Fruit fly (Drosophila melanogaster) whole organism, embryonic: ENCODE measurements around the gene CG11695.

Experiments
- Antp ChIP-seq: fragments of 200-800 bp; sonication (Bioruptor generic); optimal IDR thresholded peaks from 3 replicates; lab custom pipeline; 2016; ENCODE audit warnings: missing biosample characterization, missing genetic modification characterization
- Awh ChIP-seq: fragments of 200-800 bp; sonication (Bioruptor generic); IDR thresholded peaks from 2 replicates; pipeline ENCODE4, ENCODE4 v1.3.6; 2022; ENCODE audit warnings: missing biosample characterization, missing genetic modification characterization
- CG11560 ChIP-seq: fragments of 200-800 bp; sonication (Bioruptor generic); IDR thresholded peaks from 3 replicates; pipeline ENCODE4 v1.3.6; 2022; ENCODE audit warnings: missing biosample characterization, missing genetic modification characterization
- CG11723 ChIP-seq: fragments of 200-800 bp; sonication (Bioruptor generic); optimal IDR thresholded peaks from 2 replicates; lab custom pipeline; 2017; ENCODE audit warnings: missing biosample characterization, mild to moderate bottlenecking, missing genetic modification characterization
- CG1233 ChIP-seq: fragments of 200-800 bp; sonication (Bioruptor generic); optimal IDR thresholded peaks from 4 replicates; lab custom pipeline; 2018; ENCODE audit warnings: missing biosample characterization, mild to moderate bottlenecking, missing genetic modification characterization
- CG13296 ChIP-seq: fragments of 200-800 bp; sonication (Bioruptor generic); optimal IDR thresholded peaks from 3 replicates; lab custom pipeline; 2018; ENCODE audit warnings: missing biosample characterization, mild to moderate bottlenecking, missing genetic modification characterization
- CG16813 ChIP-seq: fragments of 200-800 bp; sonication (Bioruptor generic); IDR thresholded peaks from 3 replicates; pipeline ENCODE4 v1.3.6; 2022; ENCODE audit warnings: missing biosample characterization, missing genetic modification characterization; ENCODE audit not compliant: partially characterized antibody
- CG17829 ChIP-seq: fragments of 200-800 bp; optimal IDR thresholded peaks from 2 replicates; lab custom pipeline; 2019; ENCODE audit warnings: missing biosample characterization, mild to moderate bottlenecking, missing genetic modification characterization, moderate library complexity
- CG1792 ChIP-seq: fragments of 200-800 bp; sonication (Bioruptor generic); optimal IDR thresholded peaks from 2 replicates; lab custom pipeline; 2016; ENCODE audit warnings: missing biosample characterization, missing genetic modification characterization
- CG2199 ChIP-seq: fragments of 200-800 bp; sonication (Bioruptor generic); IDR thresholded peaks from 3 replicates; pipeline ENCODE4 v1.3.6; 2022; ENCODE audit warnings: missing biosample characterization, missing genetic modification characterization
- CG31388 ChIP-seq: fragments of 200-800 bp; sonication (Bioruptor generic); optimal IDR thresholded peaks from 2 replicates; lab custom pipeline; 2016; ENCODE audit warnings: missing biosample characterization, missing genetic modification characterization
- CG3163 ChIP-seq: fragments of 200-800 bp; sonication (Bioruptor generic); optimal IDR thresholded peaks from 3 replicates; lab custom pipeline; 2016; ENCODE audit warnings: missing biosample characterization, missing genetic modification characterization
- CG32532 ChIP-seq: fragments of 200-800 bp; sonication (Bioruptor generic); IDR thresholded peaks from 2 replicates; pipeline ENCODE4 v1.3.6; 2022; ENCODE audit warnings: missing biosample characterization, missing genetic modification characterization
- CG3847 ChIP-seq: fragments of 200-800 bp; sonication (Bioruptor generic); IDR thresholded peaks from 2 replicates; pipeline ENCODE4 v1.3.6; 2022; ENCODE audit warnings: missing biosample characterization, missing genetic modification characterization
- CG3995 ChIP-seq: fragments of 200-800 bp; sonication (Bioruptor generic); optimal IDR thresholded peaks from 3 replicates; lab custom pipeline; 2016; ENCODE audit warnings: missing biosample characterization, missing genetic modification characterization
- CG4404 ChIP-seq: fragments of 200-800 bp; sonication (Bioruptor generic); IDR thresholded peaks from 2 replicates; pipeline ENCODE4 v1.3.6; 2022; ENCODE audit warnings: missing biosample characterization, missing genetic modification characterization
- CG4707 ChIP-seq: fragments of 200-800 bp; sonication (Bioruptor generic); optimal IDR thresholded peaks from 2 replicates; lab custom pipeline; 2018; ENCODE audit warnings: missing biosample characterization, mild to moderate bottlenecking, missing genetic modification characterization, moderate library complexity
- CG8089 ChIP-seq: fragments of 200-800 bp; sonication (Bioruptor generic); optimal IDR thresholded peaks from 3 replicates; lab custom pipeline; 2016; ENCODE audit warnings: missing biosample characterization, missing genetic modification characterization
- CG8765 ChIP-seq: fragments of 200-800 bp; sonication (Bioruptor generic); IDR thresholded peaks from 2 replicates; pipeline ENCODE4 v1.3.6; 2022; ENCODE audit warnings: missing biosample characterization, missing genetic modification characterization
- CG9727 ChIP-seq: fragments of 200-800 bp; sonication (Bioruptor generic); optimal IDR thresholded peaks from 3 replicates; lab custom pipeline; 2017; ENCODE audit warnings: missing biosample characterization, mild to moderate bottlenecking, missing genetic modification characterization
- CG9876 ChIP-seq: fragments of 200-800 bp; sonication (Bioruptor generic); optimal IDR thresholded peaks from 2 replicates; lab custom pipeline; 2016; ENCODE audit warnings: missing biosample characterization, missing genetic modification characterization
- CoRest ChIP-seq: fragments of 200-800 bp; sonication (Bioruptor generic); optimal IDR thresholded peaks from 3 replicates; lab custom pipeline; 2018; ENCODE audit warnings: missing biosample characterization, mild to moderate bottlenecking, missing genetic modification characterization, moderate library complexity
- Doc3 ChIP-seq: fragments of 200-800 bp; sonication (Bioruptor generic); IDR thresholded peaks from 3 replicates; pipeline ENCODE4 v1.3.6; 2022; ENCODE audit warnings: missing biosample characterization, missing genetic modification characterization; ENCODE audit not compliant: partially characterized antibody
- Ets65A ChIP-seq: fragments of 200-800 bp; sonication (Bioruptor generic); peaks from one replicate; lab custom pipeline; 2016; ENCODE audit warnings: missing biosample characterization, missing genetic modification characterization
- H2.0 ChIP-seq: fragments of 200-800 bp; sonication (Bioruptor generic); IDR thresholded peaks from 2 replicates; pipeline ENCODE4 v1.3.6; 2022; ENCODE audit warnings: missing biosample characterization, missing genetic modification characterization
- Hand ChIP-seq: fragments of 200-800 bp; sonication (Bioruptor generic); optimal IDR thresholded peaks from 2 replicates; lab custom pipeline; 2017; ENCODE audit warnings: mild to moderate bottlenecking, missing biosample characterization, missing genetic modification reagents, missing genetic modification characterization
- Lpt ChIP-seq: fragments of >200 bp; optimal IDR thresholded peaks from 2 replicates; lab custom pipeline; 2018; ENCODE audit warnings: missing biosample characterization, missing genetic modification characterization
- MESR4 ChIP-seq: fragments of 200-800 bp; sonication (Bioruptor generic); optimal IDR thresholded peaks from 2 replicates; lab custom pipeline; 2018; ENCODE audit warnings: missing biosample characterization, mild to moderate bottlenecking, missing genetic modification characterization, moderate library complexity
- Meics ChIP-seq: fragments of 200-800 bp; sonication (Bioruptor generic); optimal IDR thresholded peaks from 2 replicates; lab custom pipeline; 2017; ENCODE audit warnings: missing biosample characterization, mild to moderate bottlenecking, missing genetic modification characterization
- Mes4 ChIP-seq: fragments of 200-800 bp; sonication (Bioruptor generic); optimal IDR thresholded peaks from 2 replicates; lab custom pipeline; 2016; ENCODE audit warnings: missing biosample characterization, missing genetic modification characterization
- Neu2 ChIP-seq: fragments of 200-800 bp; sonication (Bioruptor generic); optimal IDR thresholded peaks from 3 replicates; lab custom pipeline; 2016; ENCODE audit warnings: missing biosample characterization, missing genetic modification characterization, borderline replicate concordance
- cad ChIP-seq: fragments of >200 bp; optimal IDR thresholded peaks from 2 replicates; lab custom pipeline; 2017; ENCODE audit warnings: missing biosample characterization, missing genetic modification characterization
- da ChIP-seq: fragments of 200-800 bp; sonication (Bioruptor generic); optimal IDR thresholded peaks from 2 replicates; lab custom pipeline; 2016; ENCODE audit warnings: missing biosample characterization, missing genetic modification characterization
- dmrt11E ChIP-seq: fragments of 200-800 bp; sonication (Bioruptor generic); optimal IDR thresholded peaks from 3 replicates; lab custom pipeline; 2018; ENCODE audit warnings: missing biosample characterization, mild to moderate bottlenecking, missing genetic modification characterization, moderate library complexity
- eyg ChIP-seq: fragments of 200-800 bp; sonication (Bioruptor generic); optimal IDR thresholded peaks from 3 replicates; lab custom pipeline; 2016; ENCODE audit warnings: missing biosample characterization, missing genetic modification characterization
- fd3F ChIP-seq: fragments of 200-800 bp; sonication (Bioruptor generic); optimal IDR thresholded peaks from 2 replicates; lab custom pipeline; 2018; ENCODE audit warnings: missing biosample characterization, mild to moderate bottlenecking, missing genetic modification characterization, moderate library complexity
- gsb ChIP-seq: fragments of 200-800 bp; sonication (Bioruptor generic); IDR thresholded peaks from 2 replicates; pipeline ENCODE4 v1.3.6; 2022; ENCODE audit warnings: missing biosample characterization, missing genetic modification characterization
- kni ChIP-seq: fragments of 200-800 bp; sonication (Bioruptor generic); optimal IDR thresholded peaks from 3 replicates; lab custom pipeline; 2017; ENCODE audit warnings: mild to moderate bottlenecking, missing biosample characterization, missing genetic modification reagents, missing genetic modification characterization
- knrl ChIP-seq: fragments of 200-800 bp; sonication (Bioruptor generic); IDR thresholded peaks from 3 replicates; pipeline ENCODE4 v1.3.6; 2022; ENCODE audit warnings: missing biosample characterization, missing genetic modification characterization; ENCODE audit not compliant: partially characterized antibody
- mam ChIP-seq: fragments of 200-800 bp; sonication (Bioruptor generic); optimal IDR thresholded peaks from 3 replicates; lab custom pipeline; 2016; ENCODE audit warnings: missing biosample characterization, missing genetic modification characterization
- oc ChIP-seq: fragments of 200-800 bp; sonication (Bioruptor generic); optimal IDR thresholded peaks from 2 replicates; lab custom pipeline; 2018; ENCODE audit warnings: missing biosample characterization, mild to moderate bottlenecking, missing genetic modification characterization, moderate library complexity
- onecut ChIP-seq: fragments of 200-800 bp; sonication (Bioruptor generic); IDR thresholded peaks from 2 replicates; pipeline ENCODE4 v1.3.6; 2022; ENCODE audit warnings: missing biosample characterization, missing genetic modification characterization
- pho ChIP-seq: fragments of 200-800 bp; sonication (Bioruptor generic); optimal IDR thresholded peaks from 2 replicates; lab custom pipeline; 2016; ENCODE audit warnings: missing biosample characterization, missing genetic modification characterization
- phol ChIP-seq: fragments of 200-800 bp; sonication (Bioruptor generic); optimal IDR thresholded peaks from 3 replicates; lab custom pipeline; 2018; ENCODE audit warnings: missing biosample characterization, mild to moderate bottlenecking, missing genetic modification characterization, moderate library complexity
- schlank ChIP-seq: fragments of 200-800 bp; sonication (Bioruptor generic); optimal IDR thresholded peaks from 2 replicates; lab custom pipeline; 2018; ENCODE audit warnings: missing biosample characterization, mild to moderate bottlenecking, missing genetic modification characterization
- tna ChIP-seq: fragments of 200-800 bp; sonication (Bioruptor generic); IDR thresholded peaks from 2 replicates; pipeline ENCODE4 v1.3.6; 2022; ENCODE audit warnings: missing biosample characterization, missing genetic modification characterization; ENCODE audit not compliant: partially characterized antibody
- ttk ChIP-seq: fragments of 200-800 bp; sonication (Bioruptor generic); IDR thresholded peaks from 2 replicates; pipeline ENCODE4 v2.1.2; 2022; ENCODE audit warnings: missing biosample characterization, missing genetic modification characterization
- vvl ChIP-seq: fragments of 200-800 bp; sonication (Bioruptor generic); IDR thresholded peaks from 2 replicates; pipeline ENCODE4 v1.3.6; 2022; ENCODE audit warnings: missing biosample characterization, missing genetic modification characterization
- wdn ChIP-seq: fragments of 200-800 bp; sonication (Bioruptor generic); IDR thresholded peaks from 2 replicates; pipeline ENCODE4 v1.3.6; 2022; ENCODE audit warnings: missing biosample characterization, missing genetic modification characterization
- wor ChIP-seq: fragments of 200-800 bp; sonication (Bioruptor generic); IDR thresholded peaks from 2 replicates; pipeline ENCODE4 v1.3.6; 2022; ENCODE audit warnings: missing biosample characterization, missing genetic modification characterization

CG11695 gene

DNA sequence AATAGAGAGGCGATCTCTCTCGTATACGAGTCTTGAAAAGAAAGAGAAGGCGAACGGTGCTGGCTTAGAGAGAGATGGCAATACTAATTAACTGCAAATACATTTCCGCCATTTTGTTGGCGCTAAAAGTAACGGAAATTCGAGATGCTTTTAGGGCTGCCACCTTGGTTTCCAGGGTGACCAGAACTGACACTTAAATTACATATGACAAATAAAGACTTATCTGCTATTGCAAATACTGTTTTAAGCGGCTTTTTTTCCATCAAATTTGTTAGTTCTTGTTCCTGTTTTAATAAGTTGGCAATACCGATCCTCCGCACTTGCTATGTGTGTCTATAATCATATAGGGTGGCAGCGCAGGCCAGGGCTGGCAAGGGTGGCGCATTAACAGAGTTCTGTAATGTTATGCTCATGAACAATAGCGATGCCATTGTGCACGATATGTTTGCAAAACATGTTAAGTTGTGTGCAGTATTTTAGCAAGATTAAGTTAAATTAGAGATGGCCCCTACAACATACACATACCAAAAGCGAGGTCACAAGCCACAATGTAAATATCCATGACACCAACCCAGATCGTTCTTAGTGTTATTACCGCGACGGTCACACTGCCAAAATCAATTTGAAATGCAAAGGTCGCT lies 3.6 kb downstream of the CG11695 start, which contains the start of gene nod (continued):
- TF ChIP-seq Ets65A (GFP tag; lab: Kevin White, UChicago) (peak; percentile 94), Awh (GFP tag; lab: Robert Waterston, UW) (0 out of 2 replicates have a peak, but pooled peaks have one; percentile 37), fd3F (GFP tag; lab: Kevin White, UChicago) (peak; percentile 23), H2.0 (peak; percentile 44; the same call in 1 of the 2 replicates), Neu2 (GFP tag; lab: Kevin White, UChicago) (peak; percentile 36), Lpt (no peak), CG13296 (GFP tag; lab: Kevin White, UChicago) (peak; percentile 71), CG3995 (GFP tag; lab: Kevin White, UChicago) (no peak), Mes4 (GFP tag; lab: Kevin White, UChicago) (peak; percentile 56), da (GFP tag; lab: Kevin White, UChicago) (no peak), oc (peak; percentile 8), Doc3 (GFP tag; lab: Robert Waterston, UW) (peak; percentile 58; the same call in 2 of the 3 replicates), onecut (GFP tag; lab: Robert Waterston, UW) (0 out of 2 replicates have a peak, but pooled peaks have one; percentile 26), ttk (GFP tag; lab: Robert Waterston, UW) (peak; percentile 49), CG9876 (GFP tag; lab: Kevin White, UChicago) (peak; percentile 3), CG16813 (peak; percentile 63), wdn (GFP tag; lab: Robert Waterston, UW) (peak; percentile 27), mam (GFP tag; lab: Kevin White, UChicago) (peak; percentile 81), CG31388 (GFP tag; lab: Kevin White, UChicago) (peak; percentile 15), CG8765 (GFP tag; lab: Robert Waterston, UW) (no peak), MESR4 (GFP tag; lab: Kevin White, UChicago) (peak; percentile 36), CG11723 (no peak), tna (GFP tag; lab: Robert Waterston, UW) (peak; percentile 38; the same call in 1 of the 2 replicates), CG4404 (GFP tag; lab: Robert Waterston, UW) (peak; percentile 42), Meics (GFP tag; lab: Kevin White, UChicago) (peak; percentile 67), knrl (GFP tag; lab: Robert Waterston, UW) (peak; percentile 68), cad (GFP tag; lab: Kevin White, UChicago) (no peak), eyg (no peak), CG8089 (GFP tag; lab: Kevin White, UChicago) (peak; percentile 0), pho (GFP tag; lab: Kevin White, UChicago) (peak; percentile 62), Hand (GFP tag; lab: Kevin White, UChicago) (no peak), schlank (tag; lab: Kevin White, UChicago) (peak; percentile 20), phol (tag; lab: Kevin White, UChicago) (peak; percentile 99), dmrt11E (tag; lab: Kevin White, UChicago) (peak; percentile 34), CG3163 (GFP tag; lab: Kevin White, UChicago) (peak; percentile 51), CoRest (tag; lab: Kevin White, UChicago) (peak; percentile 81), CG2199 (0 out of 3 replicates have a peak, but pooled peaks have one; percentile 14), CG11560 (tag; lab: Robert Waterston, UW) (peak; percentile 47; the same call in 1 of the 3 replicates), gsb (GFP tag; lab: Robert Waterston, UW) (no peak), kni (GFP tag; lab: Kevin White, UChicago) (peak; percentile 35), wor (GFP tag; lab: Robert Waterston, UW) (peak; percentile 34; the same call in 1 of the 2 replicates), CG9727 (GFP tag; lab: Kevin White, UChicago) (peak; percentile 57), CG3847 (GFP tag; lab: Robert Waterston, UW) (peak; percentile 62), CG32532 (GFP tag; lab: Robert Waterston, UW) (peak; percentile 53; the same call in 1 of the 2 replicates), CG1233 (peak; percentile 52), CG1792 (GFP tag; lab: Kevin White, UChicago) (peak; percentile 7), Antp (GFP tag; lab: Kevin White, UChicago) (peak; percentile 75), CG4707 (GFP tag; lab: Kevin White, UChicago) (peak; percentile 6), CG17829 (tag; lab: Kevin White, UChicago) (peak; percentile 55), vvl (GFP tag; lab: Robert Waterston, UW) (peak; percentile 57)
